Worm (Caenorhabditis elegans): ENCODE results near the gene K02D3.2.

DNA sequence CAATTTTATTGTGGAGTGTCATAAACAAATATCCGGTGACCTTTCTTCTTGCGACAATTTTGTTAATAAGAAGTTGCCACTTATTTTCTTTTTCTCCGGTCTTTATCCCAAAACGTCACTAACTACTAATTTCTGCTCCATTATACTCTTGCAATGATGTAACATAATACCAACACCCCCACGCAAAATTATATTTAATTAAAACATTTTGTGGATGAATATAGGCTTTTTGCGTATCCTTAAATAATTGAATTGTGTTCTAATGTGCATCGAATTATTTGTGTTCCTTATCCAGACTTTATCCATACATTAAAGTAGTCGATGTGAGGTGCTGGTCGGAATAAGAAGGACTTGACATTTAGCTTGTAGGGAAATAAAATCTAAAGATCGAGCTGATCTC is 8.9 kb downstream of the K02D3.2 start:
- TF ChIP-seq Y55F3AM.14 (GFP tag; optimal IDR thresholded peaks at IDR 0.05) (no peak), ama-1 (optimal IDR thresholded peaks at IDR 0.05) (no peak), nhr-12 (tag; optimal IDR thresholded peaks at IDR 0.05) (no peak), unc-39 (tag; optimal IDR thresholded peaks at IDR 0.05) (no peak), zag-1 (tag; optimal IDR thresholded peaks at IDR 0.05) (no peak)

Measured in whole organism, L2 larva.